Fruit fly (Drosophila melanogaster) whole organism, wandering third instar larva: ENCODE measurements around the gene mRpS23.

ENCODE experiments used
- Myc ChIP-seq: fragments of >200 bp; optimal IDR thresholded peaks from 2 replicates; lab custom pipeline; 2017
- br ChIP-seq: fragments of 200-800 bp; sonication (Bioruptor generic); optimal IDR thresholded peaks from 2 replicates; lab custom pipeline; 2016; ENCODE audit warnings: missing biosample characterization, missing genetic modification characterization
- fru ChIP-seq: fragments of 200-800 bp; sonication (Bioruptor generic); optimal IDR thresholded peaks from 3 replicates; lab custom pipeline; 2016; ENCODE audit warnings: missing biosample characterization, mild to moderate bottlenecking, missing genetic modification characterization
- lola ChIP-seq: fragments of >200 bp; optimal IDR thresholded peaks from 2 replicates; lab custom pipeline; 2017; ENCODE audit warnings: missing biosample characterization, missing genetic modification characterization
- psq ChIP-seq: fragments of 200-800 bp; sonication (Bioruptor generic); optimal IDR thresholded peaks from 3 replicates; lab custom pipeline; 2017; ENCODE audit warnings: missing biosample characterization, mild to moderate bottlenecking, missing genetic modification characterization, moderate library complexity
- usp ChIP-seq: fragments of >200 bp; optimal IDR thresholded peaks from 2 replicates; lab custom pipeline; 2017; ENCODE audit warnings: missing biosample characterization, missing genetic modification characterization

- TF ChIP-seq Myc (lab: Kevin White, UChicago) (no peak), psq (GFP tag; lab: Kevin White, UChicago) (no peak), usp (no peak), br (GFP tag; lab: Kevin White, UChicago) (no peak), lola (no peak), fru (GFP tag; lab: Kevin White, UChicago) (no peak)
These were observed 14.7 kb downstream of the mRpS23 start for dm6 chr2L:13820176-13820575.
